Worm (Caenorhabditis elegans): ENCODE data around the gene nhr-46.

- TF ChIP-seq cog-1 (tag; optimal IDR thresholded peaks at IDR 0.05) (no peak), ztf-29 (GFP tag; IDR thresholded peaks at IDR 0.05) (no peak), flt-1 (GFP tag; IDR thresholded peaks at IDR 0.05) (no peak), klf-2 (GFP tag; conservative IDR thresholded peaks at IDR 0.05) (no peak), tab-1 (GFP tag; IDR thresholded peaks at IDR 0.05) (no peak), ref-1 (GFP tag; conservative IDR thresholded peaks at IDR 0.05) (no peak), T22C8.4 (GFP tag; IDR thresholded peaks at IDR 0.05) (no peak), ztf-23 (GFP tag; IDR thresholded peaks at IDR 0.05) (no peak), med-1 (GFP tag; optimal IDR thresholded peaks at IDR 0.05; ENCODE audit: insufficient read depth) (no peak)
Measured at ce11 chrIV:5764392-5764791, 6.7 kb upstream of the nhr-46 start.

All from whole organism, midembryonic.